Fruit fly (Drosophila melanogaster): ENCODE measurements around the gene stx.

- TF ChIP-seq EcR (GFP tag; optimal IDR thresholded peaks at IDR 0.05) (no peak), D1 (tag; optimal IDR thresholded peaks at IDR 0.05) (no peak), CG17806 (tag; optimal IDR thresholded peaks at IDR 0.05) (no peak), Ets98B (GFP tag; IDR thresholded peaks at IDR 0.05) (no peak), Pif1B (GFP tag; optimal IDR thresholded peaks at IDR 0.05) (no peak), gl (tag; optimal IDR thresholded peaks at IDR 0.05) (peak; percentile 10), Snoo (tag; optimal IDR thresholded peaks at IDR 0.05) (no peak), CG14655 (GFP tag; optimal IDR thresholded peaks at IDR 0.05) (no peak)
Measured at dm6 chrX:10738151-10738430, 6.7 kb downstream of the stx start.

Data from whole organism, pupa.